Worm (Caenorhabditis elegans): Measurements from ENCODE around the gene srbc-30.

- TF ChIP-seq nhr-12 (tag; optimal IDR thresholded peaks at IDR 0.05) (no peak), lin-13 (tag; optimal IDR thresholded peaks at IDR 0.05) (no peak), lsy-2 (tag; optimal IDR thresholded peaks at IDR 0.05) (no peak), nhr-237 (tag; optimal IDR thresholded peaks at IDR 0.05) (no peak), ceh-43 (GFP tag; optimal IDR thresholded peaks at IDR 0.05) (no peak), pha-4 (tag; optimal IDR thresholded peaks at IDR 0.05) (no peak), unc-62 (GFP tag; optimal IDR thresholded peaks at IDR 0.05) (no peak), mep-1 (tag; optimal IDR thresholded peaks at IDR 0.05) (no peak), ztf-11 (tag; optimal IDR thresholded peaks at IDR 0.05) (no peak), elt-1 (tag; optimal IDR thresholded peaks at IDR 0.05; ENCODE audit: borderline replicate concordance, insufficient read depth) (no peak), snpc-4 (tag; optimal IDR thresholded peaks at IDR 0.05) (no peak), unc-39 (tag; optimal IDR thresholded peaks at IDR 0.05) (no peak), elt-3 (tag; optimal IDR thresholded peaks at IDR 0.05) (no peak)
Observed at ce11 chrV:3452489-3452888, 27.8 kb downstream of the srbc-30 start.
